Worm (Caenorhabditis elegans) whole organism, early embryonic: ENCODE measurements around the gene R03G8.6.
A peak's percentile ranks its signal among the peaks of the same experiment; 100 is the strongest.

Experiments
- B0310.2 ChIP-seq: sonication (generic microtip); optimal IDR thresholded peaks from 2 replicates; lab custom pipeline; 2016; ENCODE audit warnings: mild to moderate bottlenecking, missing genetic modification characterization, missing compliant biosample characterization
- F13C5.2 ChIP-seq: sonication (generic microtip); optimal IDR thresholded peaks from 2 replicates; lab custom pipeline; 2017; ENCODE audit warnings: mild to moderate bottlenecking, missing genetic modification characterization, inconsistent platforms, missing compliant biosample characterization
- aly-1 ChIP-seq: sonication (generic microtip); optimal IDR thresholded peaks from 2 replicates; lab custom pipeline; 2016; ENCODE audit warnings: missing genetic modification characterization, missing compliant biosample characterization
- ama-1 ChIP-seq: fragments of 150-350 bp; optimal IDR thresholded peaks from 2 replicates; lab custom pipeline; 2014
- ceh-36 ChIP-seq: sonication (generic microtip); optimal IDR thresholded peaks from 2 replicates; lab custom pipeline; 2016; ENCODE audit warnings: missing genetic modification characterization, inconsistent platforms, missing compliant biosample characterization
- hmbx-1 ChIP-seq: sonication (generic microtip); optimal IDR thresholded peaks from 2 replicates; lab custom pipeline; 2016; ENCODE audit warnings: mild to moderate bottlenecking, missing genetic modification characterization, missing compliant biosample characterization
- pes-1 ChIP-seq: fragments of 200-800 bp; sonication (Bioruptor generic); IDR thresholded peaks from 2 replicates; pipeline ENCODE4 v1.3.6; 2022; ENCODE audit warnings: missing genetic modification reagents, missing genetic modification characterization, missing compliant biosample characterization
- sea-1 ChIP-seq: fragments of 200-800 bp; sonication (Bioruptor generic); conservative IDR thresholded peaks from 2 replicates; pipeline ENCODE4 v1.3.6; 2022; ENCODE audit warnings: missing genetic modification characterization, missing compliant biosample characterization
- tbx-11 ChIP-seq: fragments of 200-800 bp; sonication (Bioruptor generic); IDR thresholded peaks from 2 replicates; pipeline ENCODE4 v1.3.6; 2022; ENCODE audit warnings: missing genetic modification characterization, missing compliant biosample characterization

DNA sequence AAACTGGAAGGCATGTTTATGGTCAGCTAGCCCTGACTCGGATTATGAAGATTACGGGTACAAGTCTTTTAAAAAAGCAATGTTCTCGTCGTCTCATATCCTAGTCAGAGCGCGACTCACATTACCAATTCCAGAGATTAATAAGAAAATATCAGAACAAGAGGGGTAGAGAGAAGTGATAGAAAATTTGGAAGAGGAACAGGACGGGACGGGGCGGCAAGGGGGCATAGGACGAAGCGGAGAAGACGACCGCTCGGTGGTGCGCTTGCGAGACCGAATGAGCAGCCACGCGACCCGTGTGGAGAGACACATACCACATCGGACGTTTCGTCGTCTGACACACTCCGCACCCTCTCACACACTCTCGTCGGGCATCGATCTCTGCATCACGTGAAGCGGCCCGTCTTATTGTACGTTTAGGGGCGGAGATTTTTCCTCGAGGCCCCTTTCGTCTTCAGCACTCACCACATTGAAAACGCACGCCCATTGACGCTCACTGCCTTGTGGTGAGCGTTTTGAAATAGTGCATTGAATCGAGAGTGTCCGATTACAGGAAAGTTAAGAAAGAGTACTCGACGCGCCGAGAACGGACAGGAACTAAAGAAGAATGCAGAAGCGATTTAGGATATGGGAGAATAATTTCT, 44.8 kb upstream of the R03G8.6 start:
- TF ChIP-seq sea-1 (GFP tag; lab: Robert Waterston, UW) (0 out of 2 replicates have a peak, but pooled peaks have one; percentile 27), ama-1 (peak; percentile 90), F13C5.2 (tag; lab: Kevin White, UChicago) (peak; percentile 83), hmbx-1 (peak; percentile 13), tbx-11 (GFP tag; lab: Robert Waterston, UW) (no peak), pes-1 (GFP tag; lab: Robert Waterston, UW) (peak; percentile 76), ceh-36 (tag; lab: Kevin White, UChicago) (peak; percentile 82), B0310.2 (tag; lab: Kevin White, UChicago) (peak; percentile 55), aly-1 (tag; lab: Kevin White, UChicago) (no peak)
